Fruit fly (Drosophila melanogaster): ENCODE data around the gene LysS.

LysS gene

dm6 chr3L:1227303-1227797 lies at the start of gene LysS:
Gene LysS, plus strand, starts transcription at chr3L:1227747.
- no peak for TF ChIP-seq sv (GFP tag; optimal IDR thresholded peaks at IDR 0.05)
- no peak for TF ChIP-seq Rel (GFP tag; optimal IDR thresholded peaks at IDR 0.05)
- TF ChIP-seq Rel (tag; optimal IDR thresholded peaks at IDR 0.05) = peak; percentile 91
- no peak for TF ChIP-seq CrebA (GFP tag; optimal IDR thresholded peaks at IDR 0.05; ENCODE audit: borderline replicate concordance)
- TF ChIP-seq CG32264 (GFP tag; optimal IDR thresholded peaks at IDR 0.05) = no peak
- no peak for TF ChIP-seq Vsx2 (GFP tag; optimal IDR thresholded peaks at IDR 0.05; ENCODE audit: partially characterized antibody)

- no peak for TF ChIP-seq CrebA (GFP tag; optimal IDR thresholded peaks at IDR 0.05; ENCODE audit: borderline replicate concordance)
- TF ChIP-seq dmrt93B (GFP tag; optimal IDR thresholded peaks at IDR 0.05) = no peak
- TF ChIP-seq HLH106 (tag; optimal IDR thresholded peaks at IDR 0.05) = no peak
- TF ChIP-seq lola (GFP tag; optimal IDR thresholded peaks at IDR 0.05) = no peak
- no peak for TF ChIP-seq h (GFP tag; optimal IDR thresholded peaks at IDR 0.05)
- TF ChIP-seq jim (GFP tag; optimal IDR thresholded peaks at IDR 0.05) = peak; percentile 68
- no peak for TF ChIP-seq GATAd (GFP tag; optimal IDR thresholded peaks at IDR 0.05)
- no peak for TF ChIP-seq Vsx2 (GFP tag; optimal IDR thresholded peaks at IDR 0.05; ENCODE audit: partially characterized antibody)
- TF ChIP-seq psq (GFP tag; optimal IDR thresholded peaks at IDR 0.05) = peak; percentile 92
- TF ChIP-seq dl (GFP tag; optimal IDR thresholded peaks at IDR 0.05; ENCODE audit: insufficient read depth in 1 of 2, partially characterized antibody in 2 of 2) = peak in 1 of 2 experiments; percentile 30
- peak; percentile 28 for TF ChIP-seq Sp1 (GFP tag; optimal IDR thresholded peaks at IDR 0.05)
- no peak for TF ChIP-seq Hnf4 (GFP tag; optimal IDR thresholded peaks at IDR 0.05)
- no peak for TF ChIP-seq CG32264 (GFP tag; optimal IDR thresholded peaks at IDR 0.05)
- no peak for TF ChIP-seq Myc (optimal IDR thresholded peaks at IDR 0.05)
- no peak for TF ChIP-seq foxo (GFP tag; optimal IDR thresholded peaks at IDR 0.05)
- no peak for TF ChIP-seq Rel (GFP tag; optimal IDR thresholded peaks at IDR 0.05)
- TF ChIP-seq Rel (tag; optimal IDR thresholded peaks at IDR 0.05) = peak; percentile 31
- TF ChIP-seq pan (optimal IDR thresholded peaks at IDR 0.05) = no peak
Measured at dm6 chr3L:1178115-1178583, 49.4 kb upstream of the LysS start.

dm6 chr3L:1183467-1183866 lies 44.1 kb upstream of the LysS start:
- TF ChIP-seq Hr78 (GFP tag; optimal IDR thresholded peaks at IDR 0.05) = no peak
- no peak for TF ChIP-seq Sp1 (GFP tag; optimal IDR thresholded peaks at IDR 0.05)
- TF ChIP-seq sv (GFP tag; optimal IDR thresholded peaks at IDR 0.05) = no peak
- TF ChIP-seq CG9705 (GFP tag; optimal IDR thresholded peaks at IDR 0.05) = no peak
- TF ChIP-seq rgr (GFP tag; optimal IDR thresholded peaks at IDR 0.05) = peak; percentile 10
- TF ChIP-seq OdsH (GFP tag; optimal IDR thresholded peaks at IDR 0.05) = no peak
- TF ChIP-seq foxo (GFP tag; optimal IDR thresholded peaks at IDR 0.05) = peak in 1 of 2 experiments; percentile 31
- TF ChIP-seq HLH106 (tag; optimal IDR thresholded peaks at IDR 0.05) = peak; percentile 30
- no peak for TF ChIP-seq h (GFP tag; optimal IDR thresholded peaks at IDR 0.05)
- TF ChIP-seq fru (GFP tag; optimal IDR thresholded peaks at IDR 0.05) = peak; percentile 18
- peak; percentile 30 for TF ChIP-seq ey (GFP tag; optimal IDR thresholded peaks at IDR 0.05)

- TF ChIP-seq CG9705 (GFP tag; optimal IDR thresholded peaks at IDR 0.05) (no peak), sage (GFP tag; optimal IDR thresholded peaks at IDR 0.05) (no peak), CrebA (GFP tag; optimal IDR thresholded peaks at IDR 0.05; ENCODE audit: borderline replicate concordance) (peak; percentile 17), Hnf4 (GFP tag; optimal IDR thresholded peaks at IDR 0.05) (peak; percentile 24), Dif (GFP tag; optimal IDR thresholded peaks at IDR 0.05; ENCODE audit: partially characterized antibody) (no peak), pan (optimal IDR thresholded peaks at IDR 0.05) (no peak), Rel (GFP tag; optimal IDR thresholded peaks at IDR 0.05) (no peak), Rel (tag; optimal IDR thresholded peaks at IDR 0.05) (peak; percentile 89), foxo (GFP tag; optimal IDR thresholded peaks at IDR 0.05) (no peak)
Measured at dm6 chr3L:1188936-1189659, 38.4 kb upstream of the LysS start, which contains the start of gene CG13912. Gene CG13912, plus strand, starts transcription at chr3L:1189588.

dm6 chr3L:1193123-1193844 lies 34.3 kb upstream of the LysS start, which contains the start of gene Trhn:
Gene Trhn, minus strand, starts transcription at chr3L:1193173.
- no peak for TF ChIP-seq Mio (GFP tag; optimal IDR thresholded peaks at IDR 0.05)
- TF ChIP-seq psq (GFP tag; optimal IDR thresholded peaks at IDR 0.05) = no peak
- no peak for TF ChIP-seq dmrt93B (GFP tag; optimal IDR thresholded peaks at IDR 0.05)
- no peak for TF ChIP-seq OdsH (GFP tag; optimal IDR thresholded peaks at IDR 0.05)
- TF ChIP-seq HLH106 (tag; optimal IDR thresholded peaks at IDR 0.05) = no peak

Measured in whole organism, wandering third instar larva.